Fruit fly (Drosophila melanogaster) Kc167 (cell line): Measurements from ENCODE around the gene Atat.

Experiments
- Myc ChIP-seq: fragments of >200 bp; optimal IDR thresholded peaks from 2 replicates; lab custom pipeline; 2017; ENCODE audit warnings: missing external identifiers
- Sin3A ChIP-seq: fragments of >200 bp; optimal IDR thresholded peaks from 2 replicates; lab custom pipeline; 2018; ENCODE audit warnings: missing external identifiers
- h ChIP-seq: fragments of >200 bp; optimal IDR thresholded peaks from 3 replicates; lab custom pipeline; 2018; ENCODE audit warnings: missing external identifiers
- insv ChIP-seq: fragments of >200 bp; optimal IDR thresholded peaks from 3 replicates; lab custom pipeline; 2018; ENCODE audit warnings: missing external identifiers
- psq ChIP-seq: fragments of >200 bp; optimal IDR thresholded peaks from 2 replicates; lab custom pipeline; 2017; ENCODE audit warnings: missing external identifiers
- ttk ChIP-seq: sonication (Bioruptor generic); optimal IDR thresholded peaks from 2 replicates; lab custom pipeline; 2017; ENCODE audit warnings: missing external identifiers

- TF ChIP-seq h (lab: Kevin White, UChicago) = no peak
- no peak for TF ChIP-seq Sin3A (lab: Kevin White, UChicago)
- TF ChIP-seq ttk (lab: Kevin White, UChicago) = no peak
- no peak for TF ChIP-seq Myc (lab: Kevin White, UChicago)
- no peak for TF ChIP-seq psq (lab: Kevin White, UChicago)
- TF ChIP-seq insv (lab: Kevin White, UChicago) = no peak
Measured at dm6 chr3L:9404497-9404896, 22.1 kb downstream of the Atat start, which contains the start of gene Cpr67B.
